Fruit fly (Drosophila melanogaster) whole organism: ENCODE measurements around the gene CG17819.

Experiments
- CG8478 ChIP-seq: fragments of >200 bp; optimal IDR thresholded peaks from 2 replicates; lab custom pipeline; 2018; ENCODE audit warnings: inconsistent platforms
- EcR ChIP-seq, 2 experiments: fragments of >200 bp; optimal IDR thresholded peaks; 2 replicates each; lab custom pipeline; 2017; ENCODE audit warnings: missing biosample characterization in 2 of 2, missing genetic modification characterization in 2 of 2, missing genetic modification reagents in 2 of 2
- pan ChIP-seq: fragments of >200 bp; optimal IDR thresholded peaks from 2 replicates; lab custom pipeline; 2017
- psq ChIP-seq: fragments of >200 bp; optimal IDR thresholded peaks from 2 replicates; lab custom pipeline; 2017

- TF ChIP-seq pan (lab: Kevin White, UChicago) (no peak), psq (no peak), EcR (GFP tag; optimal IDR thresholded peaks at IDR 0.05; lab: Kevin White, UChicago) (no peak), CG8478 (lab: Kevin White, UChicago) (no peak)
Observed at dm6 chr3R:21869464-21870100, 15.8 kb downstream of the CG17819 start, which contains the start of gene CG31174.
